Fruit fly (Drosophila melanogaster) whole organism, embryonic: ENCODE data around the gene CCDC53.

Source experiments
- Adf1 ChIP-seq: fragments of 200-800 bp; sonication (Bioruptor generic); IDR thresholded peaks from 2 replicates; pipeline ENCODE4 v1.3.6; 2022; ENCODE audit warnings: missing biosample characterization, missing genetic modification characterization
- Atf3 ChIP-seq: fragments of 200-800 bp; sonication (Bioruptor generic); optimal IDR thresholded peaks from 3 replicates; lab custom pipeline; 2016; ENCODE audit warnings: missing biosample characterization, missing genetic modification characterization
- CG10321 ChIP-seq: fragments of 200-800 bp; sonication (Bioruptor generic); IDR thresholded peaks from 2 replicates; pipeline ENCODE4 v1.3.6; 2022; ENCODE audit warnings: missing biosample characterization, missing genetic modification characterization
- CG10979 ChIP-seq: fragments of 200-800 bp; sonication (Bioruptor generic); optimal IDR thresholded peaks from 2 replicates; lab custom pipeline; 2018; ENCODE audit warnings: missing biosample characterization, mild to moderate bottlenecking, missing genetic modification characterization, moderate library complexity
- CG11093 ChIP-seq: fragments of 200-800 bp; sonication (Bioruptor generic); IDR thresholded peaks from 3 replicates; pipeline ENCODE4 v1.3.6; 2022; ENCODE audit warnings: missing biosample characterization, missing genetic modification characterization
- CG11560 ChIP-seq: fragments of 200-800 bp; sonication (Bioruptor generic); IDR thresholded peaks from 3 replicates; pipeline ENCODE4 v1.3.6; 2022; ENCODE audit warnings: missing biosample characterization, missing genetic modification characterization
- CG12236 ChIP-seq: fragments of 200-800 bp; sonication (Bioruptor generic); optimal IDR thresholded peaks from 2 replicates; lab custom pipeline; 2016; ENCODE audit warnings: missing biosample characterization, missing genetic modification characterization
- CG12659 ChIP-seq: fragments of 200-800 bp; sonication (Bioruptor generic); optimal IDR thresholded peaks from 3 replicates; lab custom pipeline; 2017; ENCODE audit warnings: mild to moderate bottlenecking, missing biosample characterization, missing genetic modification reagents, missing genetic modification characterization
- CG14667 ChIP-seq: fragments of 200-800 bp; sonication (Bioruptor generic); IDR thresholded peaks from 2 replicates; pipeline ENCODE4 v1.3.6; 2022; ENCODE audit warnings: missing biosample characterization, missing genetic modification characterization
- CG15269 ChIP-seq: fragments of 200-800 bp; sonication (Bioruptor generic); optimal IDR thresholded peaks from 2 replicates; lab custom pipeline; 2018; ENCODE audit warnings: missing biosample characterization, mild to moderate bottlenecking, missing genetic modification characterization, moderate library complexity
- CG17359 ChIP-seq: fragments of 200-800 bp; sonication (Bioruptor generic); optimal IDR thresholded peaks from 3 replicates; lab custom pipeline; 2018; ENCODE audit warnings: missing biosample characterization, mild to moderate bottlenecking, missing genetic modification characterization, moderate library complexity
- CG1792 ChIP-seq: fragments of 200-800 bp; sonication (Bioruptor generic); optimal IDR thresholded peaks from 2 replicates; lab custom pipeline; 2016; ENCODE audit warnings: missing biosample characterization, missing genetic modification characterization
- CG1832 ChIP-seq: fragments of 200-800 bp; sonication (Bioruptor generic); optimal IDR thresholded peaks from 2 replicates; lab custom pipeline; 2017; ENCODE audit warnings: missing biosample characterization, mild to moderate bottlenecking, missing genetic modification characterization, inconsistent platforms
- CG30403 ChIP-seq: fragments of 200-800 bp; sonication (Bioruptor generic); optimal IDR thresholded peaks from 3 replicates; lab custom pipeline; 2016; ENCODE audit warnings: missing biosample characterization, missing genetic modification characterization
- CG3163 ChIP-seq: fragments of 200-800 bp; sonication (Bioruptor generic); optimal IDR thresholded peaks from 3 replicates; lab custom pipeline; 2016; ENCODE audit warnings: missing biosample characterization, missing genetic modification characterization
- CG3407 ChIP-seq: fragments of 200-800 bp; sonication (Bioruptor generic); optimal IDR thresholded peaks from 2 replicates; lab custom pipeline; 2018; ENCODE audit warnings: missing biosample characterization, mild to moderate bottlenecking, missing genetic modification characterization
- CG34422 ChIP-seq: fragments of 200-800 bp; sonication (Bioruptor generic); IDR thresholded peaks from 3 replicates; pipeline ENCODE4 v1.3.6; 2022; ENCODE audit warnings: missing biosample characterization, missing genetic modification characterization
- CG42726 ChIP-seq: fragments of 200-800 bp; sonication (Bioruptor generic); IDR thresholded peaks from 2 replicates; pipeline ENCODE4 v1.3.6; 2022; ENCODE audit warnings: missing biosample characterization, missing genetic modification characterization; ENCODE audit not compliant: partially characterized antibody
- CG6813 ChIP-seq: fragments of 200-800 bp; sonication (Bioruptor generic); optimal IDR thresholded peaks from 2 replicates; lab custom pipeline; 2017; ENCODE audit warnings: missing biosample characterization, missing genetic modification characterization, mild to moderate bottlenecking, moderate library complexity, missing genetic modification reagents
- CG7372 ChIP-seq: fragments of 200-800 bp; sonication (Bioruptor generic); IDR thresholded peaks from 2 replicates; pipeline ENCODE4 v1.3.6; 2022; ENCODE audit warnings: missing biosample characterization, missing genetic modification characterization
- CG7839 ChIP-seq: fragments of 200-800 bp; sonication (Bioruptor generic); optimal IDR thresholded peaks from 3 replicates; lab custom pipeline; 2018; ENCODE audit warnings: missing biosample characterization, mild to moderate bottlenecking, missing genetic modification characterization, moderate library complexity
- ERR ChIP-seq: fragments of 200-800 bp; sonication (Bioruptor generic); optimal IDR thresholded peaks from 2 replicates; lab custom pipeline; 2016; ENCODE audit warnings: missing biosample characterization, missing genetic modification characterization
- Fer3 ChIP-seq: fragments of 200-800 bp; sonication (Bioruptor generic); optimal IDR thresholded peaks from 2 replicates; lab custom pipeline; 2018; ENCODE audit warnings: missing biosample characterization, mild to moderate bottlenecking, missing genetic modification characterization, moderate library complexity
- Hr39 ChIP-seq: fragments of >200 bp; optimal IDR thresholded peaks from 2 replicates; lab custom pipeline; 2017
- Jarid2 ChIP-seq: fragments of 200-800 bp; sonication (Bioruptor generic); optimal IDR thresholded peaks from 3 replicates; lab custom pipeline; 2017; ENCODE audit warnings: mild to moderate bottlenecking, missing biosample characterization, missing genetic modification reagents, missing genetic modification characterization
- NK7.1 ChIP-seq: fragments of 200-800 bp; sonication (Bioruptor generic); optimal IDR thresholded peaks from 3 replicates; lab custom pipeline; 2016; ENCODE audit warnings: missing biosample characterization, missing genetic modification characterization
- Opbp ChIP-seq: fragments of 200-800 bp; sonication (Bioruptor generic); IDR thresholded peaks from 3 replicates; pipeline ENCODE4 v1.3.6; 2022; ENCODE audit warnings: missing biosample characterization, missing genetic modification characterization; ENCODE audit not compliant: partially characterized antibody
- Sin3A ChIP-seq: fragments of >200 bp; optimal IDR thresholded peaks from 2 replicates; lab custom pipeline; 2018
- Sry-β ChIP-seq: fragments of 200-800 bp; sonication (Bioruptor generic); optimal IDR thresholded peaks from 2 replicates; lab custom pipeline; 2018; ENCODE audit warnings: missing biosample characterization, mild to moderate bottlenecking, missing genetic modification characterization, moderate library complexity
- Trl ChIP-seq, 3 experiments: fragments of >200 bp in 2 of 3; fragments of 200-800 bp in 1 of 3; sonication (Bioruptor generic) in 1 of 3; optimal IDR thresholded peaks; 2 replicates in 1 of 3; 3 replicates in 2 of 3; lab custom pipeline; 2016 to 2017; ENCODE audit warnings: missing biosample characterization in 1 of 3, missing genetic modification characterization in 1 of 3
- dan ChIP-seq: fragments of 200-800 bp; sonication (Bioruptor generic); IDR thresholded peaks from 2 replicates; pipeline ENCODE4 v1.3.6; 2022; ENCODE audit warnings: missing biosample characterization, missing genetic modification characterization
- fd96Cb ChIP-seq: fragments of 200-800 bp; sonication (Bioruptor generic); optimal IDR thresholded peaks from 2 replicates; lab custom pipeline; 2018; ENCODE audit warnings: missing biosample characterization, mild to moderate bottlenecking, missing genetic modification characterization, moderate library complexity
- fru ChIP-seq: fragments of >200 bp; optimal IDR thresholded peaks from 2 replicates; lab custom pipeline; 2017
- her ChIP-seq: fragments of 200-800 bp; sonication (Bioruptor generic); optimal IDR thresholded peaks from 2 replicates; lab custom pipeline; 2016; ENCODE audit warnings: missing biosample characterization, missing genetic modification characterization
- hkb ChIP-seq, 2 experiments: fragments of 200-800 bp in 1 of 2; fragments of >200 bp in 1 of 2; sonication (Bioruptor generic) in 1 of 2; IDR thresholded peaks in 1 of 2; optimal IDR thresholded peaks in 1 of 2; 2 replicates each; pipeline versions ENCODE4 v1.3.6 to Lab custom; 2017 to 2022; ENCODE audit warnings: missing biosample characterization in 1 of 2, missing genetic modification characterization in 1 of 2
- kay ChIP-seq: fragments of 200-800 bp; sonication (Bioruptor generic); optimal IDR thresholded peaks from 2 replicates; lab custom pipeline; 2016; ENCODE audit warnings: missing biosample characterization, missing genetic modification characterization
- lilli ChIP-seq: fragments of 200-800 bp; sonication (Bioruptor generic); optimal IDR thresholded peaks from 3 replicates; lab custom pipeline; 2016; ENCODE audit warnings: missing biosample characterization, missing genetic modification characterization
- maf-S ChIP-seq: fragments of 200-800 bp; sonication (Bioruptor generic); optimal IDR thresholded peaks from 2 replicates; lab custom pipeline; 2016; ENCODE audit warnings: missing biosample characterization, missing genetic modification characterization
- nerfin-2 ChIP-seq: fragments of 200-800 bp; sonication (Bioruptor generic); IDR thresholded peaks from 2 replicates; pipeline ENCODE4 v1.3.6; 2022; ENCODE audit warnings: missing biosample characterization, missing genetic modification characterization; ENCODE audit not compliant: partially characterized antibody
- pan ChIP-seq, 4 experiments: fragments of >200 bp in 3 of 4; fragments of 200-800 bp in 1 of 4; sonication (Bioruptor generic) in 1 of 4; optimal IDR thresholded peaks in 3 of 4; IDR thresholded peaks in 1 of 4; 2 replicates each; pipeline versions ENCODE4 v1.3.6 to Lab custom; 2017 to 2022; ENCODE audit warnings: missing biosample characterization in 2 of 4, missing genetic modification characterization in 2 of 4, mixed read lengths in 1 of 4
- pfk ChIP-seq: fragments of 200-800 bp; sonication (Bioruptor generic); optimal IDR thresholded peaks from 2 replicates; lab custom pipeline; 2018; ENCODE audit warnings: missing biosample characterization, mild to moderate bottlenecking, missing genetic modification characterization, moderate library complexity
- sens-2 ChIP-seq: fragments of 200-800 bp; sonication (Bioruptor generic); IDR thresholded peaks from 2 replicates; pipeline ENCODE4 v1.3.6; 2022; ENCODE audit warnings: missing biosample characterization, missing genetic modification characterization
- slp2 ChIP-seq: fragments of 200-800 bp; sonication (Bioruptor generic); optimal IDR thresholded peaks from 2 replicates; lab custom pipeline; 2016; ENCODE audit warnings: missing biosample characterization, missing genetic modification characterization
- tin ChIP-seq: fragments of 200-800 bp; sonication (Bioruptor generic); optimal IDR thresholded peaks from 3 replicates; lab custom pipeline; 2016; ENCODE audit warnings: missing biosample characterization, missing genetic modification characterization
- vfl ChIP-seq: fragments of 200-800 bp; sonication (Bioruptor generic); optimal IDR thresholded peaks from 2 replicates; lab custom pipeline; 2016; ENCODE audit warnings: missing biosample characterization, missing genetic modification characterization
- vvl ChIP-seq: fragments of 200-800 bp; sonication (Bioruptor generic); IDR thresholded peaks from 2 replicates; pipeline ENCODE4 v1.3.6; 2022; ENCODE audit warnings: missing biosample characterization, missing genetic modification characterization
- zen2 ChIP-seq: fragments of 200-800 bp; sonication (Bioruptor generic); IDR thresholded peaks from 3 replicates; pipeline ENCODE4 v1.3.6; 2022; ENCODE audit warnings: missing biosample characterization, missing genetic modification characterization; ENCODE audit not compliant: partially characterized antibody
- zfh2 ChIP-seq: fragments of 200-800 bp; sonication (Bioruptor generic); optimal IDR thresholded peaks from 2 replicates; lab custom pipeline; 2016; ENCODE audit warnings: missing biosample characterization, missing genetic modification characterization

CCDC53 gene

dm6 chr2L:8001694-8002627, 38.9 kb upstream of the CCDC53 start (continued):
- peak; percentile 80; the same call in 2 of the 3 replicates for TF ChIP-seq CG11093 (GFP tag; lab: Robert Waterston, UW)
- no peak for TF ChIP-seq pan (optimal IDR thresholded peaks at IDR 0.05; lab: Kevin White, UChicago)
- TF ChIP-seq pan (GFP tag; optimal IDR thresholded peaks at IDR 0.05 in 1 of 2, IDR thresholded peaks at IDR 0.05 in 1 of 2) = peak in 1 of 2 experiments; percentile 87
- no peak for TF ChIP-seq hkb (optimal IDR thresholded peaks at IDR 0.05; lab: Kevin White, UChicago)
- peak; percentile 86 for TF ChIP-seq hkb (GFP tag; IDR thresholded peaks at IDR 0.05; lab: Robert Waterston, UW)
- TF ChIP-seq Opbp (GFP tag; lab: Robert Waterston, UW) = no peak
- peak; percentile 63 for TF ChIP-seq dan
- TF ChIP-seq Trl (optimal IDR thresholded peaks at IDR 0.05; lab: Kevin White, UChicago) = no peak
- TF ChIP-seq Trl (GFP tag; optimal IDR thresholded peaks at IDR 0.05; lab: Kevin White, UChicago) = peak; percentile 11
- peak; percentile 59 for TF ChIP-seq sens-2 (GFP tag; lab: Robert Waterston, UW)
- peak; percentile 65 for TF ChIP-seq Atf3 (GFP tag; lab: Kevin White, UChicago)
- peak; percentile 73 for TF ChIP-seq Fer3 (tag; lab: Kevin White, UChicago)
- peak; percentile 68 for TF ChIP-seq CG14667 (GFP tag; lab: Robert Waterston, UW)
- peak; percentile 57 for TF ChIP-seq Adf1 (GFP tag; lab: Robert Waterston, UW)
- peak; percentile 78 for TF ChIP-seq CG17359 (tag; lab: Kevin White, UChicago)
- no peak for TF ChIP-seq CG1832 (GFP tag; lab: Kevin White, UChicago)
- peak; percentile 68 for TF ChIP-seq maf-S (GFP tag; lab: Kevin White, UChicago)
- peak; percentile 93 for TF ChIP-seq CG12659
- peak; percentile 84 for TF ChIP-seq fd96Cb (tag; lab: Kevin White, UChicago)
- TF ChIP-seq CG7372 (GFP tag; lab: Robert Waterston, UW) = peak; percentile 86
- TF ChIP-seq CG6813 (GFP tag; lab: Kevin White, UChicago) = peak; percentile 73
- peak; percentile 71 for TF ChIP-seq zfh2 (GFP tag; lab: Kevin White, UChicago)
- TF ChIP-seq tin (GFP tag; lab: Kevin White, UChicago) = peak; percentile 89
- TF ChIP-seq CG10979 = peak; percentile 88
- TF ChIP-seq fru (lab: Kevin White, UChicago) = no peak
- TF ChIP-seq CG1792 (GFP tag; lab: Kevin White, UChicago) = peak; percentile 67
- TF ChIP-seq CG11560 (tag; lab: Robert Waterston, UW) = peak; percentile 77
- TF ChIP-seq CG7839 = peak; percentile 92
- no peak for TF ChIP-seq pfk (GFP tag; lab: Kevin White, UChicago)
- no peak for TF ChIP-seq zen2 (GFP tag; lab: Robert Waterston, UW)
- peak; percentile 94 for TF ChIP-seq CG30403 (GFP tag; lab: Kevin White, UChicago)
- TF ChIP-seq CG3407 (GFP tag; lab: Kevin White, UChicago) = peak; percentile 71
- TF ChIP-seq nerfin-2 (GFP tag; lab: Robert Waterston, UW) = no peak
- peak; percentile 74 for TF ChIP-seq slp2
- peak; percentile 62 for TF ChIP-seq vfl (GFP tag; lab: Kevin White, UChicago)
- TF ChIP-seq ERR (GFP tag; lab: Kevin White, UChicago) = peak; percentile 71
- peak; percentile 73 for TF ChIP-seq CG12236 (GFP tag; lab: Kevin White, UChicago)
- peak; percentile 88 for TF ChIP-seq lilli (GFP tag; lab: Kevin White, UChicago)
- peak; percentile 80 for TF ChIP-seq her (GFP tag; lab: Kevin White, UChicago)
- TF ChIP-seq CG34422 (GFP tag; lab: Robert Waterston, UW) = peak; percentile 90
- TF ChIP-seq CG15269 (tag; lab: Kevin White, UChicago) = peak; percentile 91
- peak; percentile 71 for TF ChIP-seq Jarid2 (GFP tag; lab: Kevin White, UChicago)
- TF ChIP-seq CG10321 (GFP tag; lab: Robert Waterston, UW) = peak; percentile 50; the same call in 1 of the 2 replicates
- peak; percentile 89 for TF ChIP-seq vvl (GFP tag; lab: Robert Waterston, UW)
- no peak for TF ChIP-seq Hr39 (lab: Kevin White, UChicago)
- TF ChIP-seq kay = peak; percentile 74
- no peak for TF ChIP-seq Sin3A (lab: Kevin White, UChicago)
- no peak for TF ChIP-seq CG42726 (GFP tag; lab: Robert Waterston, UW)
- TF ChIP-seq NK7.1 (GFP tag; lab: Kevin White, UChicago) = peak; percentile 65
- peak; percentile 48 for TF ChIP-seq CG3163 (GFP tag; lab: Kevin White, UChicago)
- TF ChIP-seq Sry-β (GFP tag; lab: Kevin White, UChicago) = peak; percentile 37
